Worm (Caenorhabditis elegans): ENCODE measurements around the gene gtr-1.

The gtr-1 gene

ce11 chrX:830185-830584 is 27.6 kb downstream of the gtr-1 start:
- TF ChIP-seq lin-35 (GFP tag; optimal IDR thresholded peaks at IDR 0.05): no peak
- peak; percentile 61 for TF ChIP-seq fkh-8 (tag; optimal IDR thresholded peaks at IDR 0.05)

ce11 chrX:834478-834877 is 31.9 kb downstream of the gtr-1 start, which contains the start of gene F39H12.1:
F39H12.1 (plus strand) TSS chrX:834778.
- TF ChIP-seq nhr-12 (tag; optimal IDR thresholded peaks at IDR 0.05) (no peak), efl-1 (optimal IDR thresholded peaks at IDR 0.05) (no peak), efl-1 (GFP tag; optimal IDR thresholded peaks at IDR 0.05 in 1 of 2) (peak in 1 of 2 experiments; percentile 63), nhr-84 (tag; optimal IDR thresholded peaks at IDR 0.05) (no peak)

- no peak for TF ChIP-seq hlh-17 (GFP tag; optimal IDR thresholded peaks at IDR 0.05; ENCODE audit: borderline replicate concordance)
- TF ChIP-seq dpl-1 (GFP tag; optimal IDR thresholded peaks at IDR 0.05): no peak
- no peak for TF ChIP-seq lin-39 (tag; optimal IDR thresholded peaks at IDR 0.05)
- TF ChIP-seq fkh-8 (tag; optimal IDR thresholded peaks at IDR 0.05): no peak
- TF ChIP-seq jun-1 (tag; optimal IDR thresholded peaks at IDR 0.05): no peak
These were observed 38.8 kb downstream of the gtr-1 start, which contains the start of gene F39H12.3 for ce11 chrX:841393-841792. F39H12.3 (minus strand) TSS chrX:841493.

- TF ChIP-seq aly-2 (tag; optimal IDR thresholded peaks at IDR 0.05) (no peak), xbp-1 (tag; optimal IDR thresholded peaks at IDR 0.05) (no peak), unc-86 (tag; optimal IDR thresholded peaks at IDR 0.05) (peak; percentile 20), tbx-2 (tag; optimal IDR thresholded peaks at IDR 0.05) (no peak), nhr-47 (tag; optimal IDR thresholded peaks at IDR 0.05) (peak; percentile 63), egl-13 (tag; optimal IDR thresholded peaks at IDR 0.05) (peak; percentile 71), snu-23 (GFP tag; optimal IDR thresholded peaks at IDR 0.05) (peak; percentile 9), swsn-7 (tag; optimal IDR thresholded peaks at IDR 0.05) (peak; percentile 21), nhr-71 (tag; optimal IDR thresholded peaks at IDR 0.05) (peak; percentile 59), nhr-11 (tag; optimal IDR thresholded peaks at IDR 0.05) (no peak), lin-14 (GFP tag; optimal IDR thresholded peaks at IDR 0.05) (peak; percentile 74), dsc-1 (tag; optimal IDR thresholded peaks at IDR 0.05) (peak; percentile 47), fkh-10 (GFP tag; optimal IDR thresholded peaks at IDR 0.05) (peak; percentile 45), fkh-8 (tag; optimal IDR thresholded peaks at IDR 0.05) (peak; percentile 93), ceh-82 (tag; optimal IDR thresholded peaks at IDR 0.05) (peak in 1 of 3 experiments; percentile 46), lin-35 (GFP tag; optimal IDR thresholded peaks at IDR 0.05) (peak in 1 of 2 experiments; percentile 3)
These were observed 42.1 kb downstream of the gtr-1 start for ce11 chrX:844649-845048.

ce11 chrX:845443-845842 is 42.9 kb downstream of the gtr-1 start:
- peak; percentile 90 for TF ChIP-seq dsc-1 (tag; optimal IDR thresholded peaks at IDR 0.05)
- no peak for TF ChIP-seq irx-1 (tag; optimal IDR thresholded peaks at IDR 0.05)
- no peak for TF ChIP-seq unc-62 (GFP tag; optimal IDR thresholded peaks at IDR 0.05)
- TF ChIP-seq jun-1 (tag; optimal IDR thresholded peaks at IDR 0.05): no peak
- peak; percentile 89 for TF ChIP-seq fkh-4 (tag; optimal IDR thresholded peaks at IDR 0.05; ENCODE audit: borderline replicate concordance)

- TF ChIP-seq nhr-237 (tag; optimal IDR thresholded peaks at IDR 0.05): no peak
- TF ChIP-seq zag-1 (tag; optimal IDR thresholded peaks at IDR 0.05): no peak
These were observed 48.8 kb downstream of the gtr-1 start, which contains the start of gene igcm-1 for ce11 chrX:851421-851820. igcm-1 (minus strand) TSS chrX:851521.

ce11 chrX:852739-853268 is 50.2 kb downstream of the gtr-1 start:
- TF ChIP-seq zip-4 (GFP tag; optimal IDR thresholded peaks at IDR 0.05) (no peak), ceh-90 (tag; optimal IDR thresholded peaks at IDR 0.05) (no peak), nhr-90 (tag; optimal IDR thresholded peaks at IDR 0.05; ENCODE audit: poor library complexity) (no peak), Y116A8C.19 (tag; optimal IDR thresholded peaks at IDR 0.05; ENCODE audit: borderline replicate concordance) (no peak), C34B4.2 (tag; optimal IDR thresholded peaks at IDR 0.05) (no peak), ceh-82 (tag; optimal IDR thresholded peaks at IDR 0.05) (no peak), egl-13 (tag; optimal IDR thresholded peaks at IDR 0.05) (no peak), swsn-7 (tag; optimal IDR thresholded peaks at IDR 0.05) (no peak), lir-3 (tag; optimal IDR thresholded peaks at IDR 0.05; ENCODE audit: poor library complexity) (no peak), nhr-84 (tag; optimal IDR thresholded peaks at IDR 0.05) (no peak), sptf-1 (tag; optimal IDR thresholded peaks at IDR 0.05) (no peak), snpc-4 (tag; optimal IDR thresholded peaks at IDR 0.05) (no peak), lin-15B (tag; optimal IDR thresholded peaks at IDR 0.05) (no peak), nhr-12 (tag; optimal IDR thresholded peaks at IDR 0.05) (no peak), ceh-88 (GFP tag; IDR thresholded peaks at IDR 0.05) (no peak), ceh-63 (GFP tag; optimal IDR thresholded peaks at IDR 0.05) (no peak), lsy-2 (tag; optimal IDR thresholded peaks at IDR 0.05) (no peak)
